Worm (Caenorhabditis elegans): ENCODE data around the gene str-187.

DNA sequence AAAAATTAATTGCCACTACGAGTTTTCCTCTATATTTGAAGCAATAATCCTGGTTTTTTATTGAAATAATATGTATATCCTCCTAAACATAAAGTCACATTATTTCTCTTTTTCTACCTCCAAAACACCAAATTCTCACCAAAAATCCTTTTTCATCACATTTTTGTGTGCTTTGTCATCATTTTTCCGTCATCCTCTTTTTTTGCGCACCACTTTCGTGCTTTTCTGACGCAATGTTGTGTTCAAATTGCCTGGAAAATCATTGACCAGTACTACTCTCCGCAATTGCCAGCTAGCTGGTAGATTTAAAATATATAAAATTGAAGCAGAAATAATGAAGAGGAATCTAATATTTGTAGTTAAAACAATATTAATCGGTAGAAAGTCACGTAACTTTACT is 2.7 kb downstream of the str-187 start:
- TF ChIP-seq jun-1 (tag; optimal IDR thresholded peaks at IDR 0.05) (no peak), ama-1 (optimal IDR thresholded peaks at IDR 0.05) (no peak), aly-2 (tag; optimal IDR thresholded peaks at IDR 0.05) (no peak), pha-4 (tag; optimal IDR thresholded peaks at IDR 0.05) (no peak), elt-1 (tag; optimal IDR thresholded peaks at IDR 0.05) (no peak), egl-27 (tag; optimal IDR thresholded peaks at IDR 0.05) (no peak), ZK546.5 (tag; optimal IDR thresholded peaks at IDR 0.05) (no peak)

Data from whole organism, L3 larva.